Fruit fly (Drosophila melanogaster): Measurements from ENCODE around the gene TfIIB.

The TfIIB gene

dm6 chr2L:10408122-10408576, 23.0 kb upstream of the TfIIB start, which contains the start of the genes Ip259 and RpS27A (continued):
- peak; percentile 70 for TF ChIP-seq CG3407 (GFP tag; optimal IDR thresholded peaks at IDR 0.05)
- peak; percentile 71 for TF ChIP-seq CG6854 (GFP tag; optimal IDR thresholded peaks at IDR 0.05)
- TF ChIP-seq gce (GFP tag; IDR thresholded peaks at IDR 0.05), result peak; percentile 83; the same call in 2 of the 3 replicates
- TF ChIP-seq CG11695 (GFP tag; IDR thresholded peaks at IDR 0.05), result peak; percentile 57; the same call in 2 of the 3 replicates
- peak; percentile 73 for TF ChIP-seq pzg (GFP tag; optimal IDR thresholded peaks at IDR 0.05)
- no peak for TF ChIP-seq Taf1 (GFP tag; IDR thresholded peaks at IDR 0.05)
- TF ChIP-seq trh (GFP tag; optimal IDR thresholded peaks at IDR 0.05), result peak; percentile 60
- TF ChIP-seq pita (GFP tag; optimal IDR thresholded peaks at IDR 0.05), result no peak
- peak; percentile 58 for TF ChIP-seq Nf-YB (GFP tag; optimal IDR thresholded peaks at IDR 0.05)
- TF ChIP-seq pfk (GFP tag; optimal IDR thresholded peaks at IDR 0.05), result peak; percentile 96
- TF ChIP-seq CG30431 (GFP tag; optimal IDR thresholded peaks at IDR 0.05), result peak; percentile 69
- peak; percentile 21 for TF ChIP-seq Spps (tag; optimal IDR thresholded peaks at IDR 0.05)
- 0 out of 2 replicates have a peak, but pooled peaks have one; percentile 23 for TF ChIP-seq Oaz (GFP tag; IDR thresholded peaks at IDR 0.05)
- TF ChIP-seq CG10321 (GFP tag; IDR thresholded peaks at IDR 0.05), result peak; percentile 44; the same call in 1 of the 2 replicates
- peak; percentile 68 for TF ChIP-seq CG18764 (GFP tag; optimal IDR thresholded peaks at IDR 0.05)
- peak; percentile 64 for TF ChIP-seq CG17568 (GFP tag; optimal IDR thresholded peaks at IDR 0.05)
- peak; percentile 86 for TF ChIP-seq B-H2 (GFP tag; optimal IDR thresholded peaks at IDR 0.05)
- TF ChIP-seq D (optimal IDR thresholded peaks at IDR 0.05), result no peak
- TF ChIP-seq D (GFP tag; optimal IDR thresholded peaks at IDR 0.05), result peak; percentile 62
- TF ChIP-seq CG2889 (GFP tag; IDR thresholded peaks at IDR 0.05), result peak; percentile 38; the same call in 1 of the 3 replicates
- TF ChIP-seq MBD-R2 (GFP tag; IDR thresholded peaks at IDR 0.05), result peak; percentile 48; the same call in 1 of the 2 replicates
- peak in 1 of 2 experiments; percentile 77 for TF ChIP-seq eve (GFP tag; optimal IDR thresholded peaks at IDR 0.05)
- TF ChIP-seq CG2202 (tag; optimal IDR thresholded peaks at IDR 0.05), result peak; percentile 57
- peak; percentile 90 for TF ChIP-seq CG34376 (GFP tag; optimal IDR thresholded peaks at IDR 0.05)
- TF ChIP-seq CG15073 (GFP tag; optimal IDR thresholded peaks at IDR 0.05), result no peak
- TF ChIP-seq lov (optimal IDR thresholded peaks at IDR 0.05), result no peak
- TF ChIP-seq lov (GFP tag; IDR thresholded peaks at IDR 0.05), result peak; percentile 93
- no peak for TF ChIP-seq Elba2 (GFP tag; optimal IDR thresholded peaks at IDR 0.05)
- TF ChIP-seq wek (GFP tag; optimal IDR thresholded peaks at IDR 0.05), result peak; percentile 84
- TF ChIP-seq Hr3 (GFP tag; optimal IDR thresholded peaks at IDR 0.05), result peak; percentile 33
- peak; percentile 36 for TF ChIP-seq cato (GFP tag; optimal IDR thresholded peaks at IDR 0.05; ENCODE audit: borderline replicate concordance)
- no peak for TF ChIP-seq Hr78 (GFP tag; optimal IDR thresholded peaks at IDR 0.05)
- peak; percentile 32 to 46 for TF ChIP-seq Pdp1 (GFP tag; optimal IDR thresholded peaks at IDR 0.05)
- TF ChIP-seq CG18011 (GFP tag; optimal IDR thresholded peaks at IDR 0.05), result peak; percentile 55
- TF ChIP-seq Sox100B (GFP tag; optimal IDR thresholded peaks at IDR 0.05), result peak; percentile 66
- no peak for TF ChIP-seq gem (tag; optimal IDR thresholded peaks at IDR 0.05)
- TF ChIP-seq Blimp-1 (GFP tag; optimal IDR thresholded peaks at IDR 0.05), result no peak
- TF ChIP-seq CG4617 (GFP tag; optimal IDR thresholded peaks at IDR 0.05; ENCODE audit: borderline replicate concordance), result peak; percentile 46
- no peak; the same call in 1 of the 2 replicates for TF ChIP-seq Ada2b (GFP tag; IDR thresholded peaks at IDR 0.05)
- TF ChIP-seq aop (GFP tag; IDR thresholded peaks at IDR 0.05), result no peak
- no peak for TF ChIP-seq gcm (GFP tag; optimal IDR thresholded peaks at IDR 0.05)
- peak; percentile 96 for TF ChIP-seq dm (GFP tag; optimal IDR thresholded peaks at IDR 0.05)
- TF ChIP-seq CrebB (tag; optimal IDR thresholded peaks at IDR 0.05), result peak; percentile 73
- no peak for TF ChIP-seq kni (GFP tag; optimal IDR thresholded peaks at IDR 0.05)
- TF ChIP-seq CG10979 (tag; optimal IDR thresholded peaks at IDR 0.05), result peak; percentile 57
- TF ChIP-seq CG12071 (GFP tag; optimal IDR thresholded peaks at IDR 0.05), result no peak
- TF ChIP-seq NFAT (GFP tag; IDR thresholded peaks at IDR 0.05), result no peak; the same call in 1 of the 2 replicates
- TF ChIP-seq ems (GFP tag; optimal IDR thresholded peaks at IDR 0.05), result peak; percentile 21
- TF ChIP-seq CG13123 (GFP tag; optimal IDR thresholded peaks at IDR 0.05), result peak; percentile 30
- TF ChIP-seq bcd (GFP tag; optimal IDR thresholded peaks at IDR 0.05), result peak; percentile 89
